Fruit fly (Drosophila melanogaster) whole organism, embryonic: Measurements from ENCODE around the gene RpL37A.

ENCODE experiments used
- Adf1 ChIP-seq: fragments of 200-800 bp; sonication (Bioruptor generic); IDR thresholded peaks from 2 replicates; pipeline ENCODE4 v1.3.6; 2022; ENCODE audit warnings: missing biosample characterization, missing genetic modification characterization
- CG10979 ChIP-seq: fragments of 200-800 bp; sonication (Bioruptor generic); optimal IDR thresholded peaks from 2 replicates; lab custom pipeline; 2018; ENCODE audit warnings: missing biosample characterization, mild to moderate bottlenecking, missing genetic modification characterization, moderate library complexity
- CG11247 ChIP-seq: fragments of 200-800 bp; sonication (Bioruptor generic); IDR thresholded peaks from 2 replicates; pipeline ENCODE4 v1.3.6; 2022; ENCODE audit warnings: missing biosample characterization, missing genetic modification characterization
- CG11456 ChIP-seq: fragments of 200-800 bp; sonication (Bioruptor generic); IDR thresholded peaks from 3 replicates; pipeline ENCODE4 v1.3.6; 2022; ENCODE audit warnings: missing biosample characterization, missing genetic modification characterization
- CG11560 ChIP-seq: fragments of 200-800 bp; sonication (Bioruptor generic); IDR thresholded peaks from 3 replicates; pipeline ENCODE4 v1.3.6; 2022; ENCODE audit warnings: missing biosample characterization, missing genetic modification characterization
- CG12391 ChIP-seq: fragments of 200-800 bp; sonication (Bioruptor generic); optimal IDR thresholded peaks from 3 replicates; lab custom pipeline; 2018; ENCODE audit warnings: missing biosample characterization, mild to moderate bottlenecking, missing genetic modification characterization, moderate library complexity
- CG15514 ChIP-seq: fragments of 200-800 bp; sonication (Bioruptor generic); optimal IDR thresholded peaks from 3 replicates; lab custom pipeline; 2017; ENCODE audit warnings: missing biosample characterization, missing genetic modification characterization, mild to moderate bottlenecking, moderate library complexity, missing genetic modification reagents
- CG16813 ChIP-seq: fragments of 200-800 bp; sonication (Bioruptor generic); IDR thresholded peaks from 3 replicates; pipeline ENCODE4 v1.3.6; 2022; ENCODE audit warnings: missing biosample characterization, missing genetic modification characterization; ENCODE audit not compliant: partially characterized antibody
- CG17612 ChIP-seq: fragments of 200-800 bp; sonication (Bioruptor generic); IDR thresholded peaks from 2 replicates; pipeline ENCODE4 v1.3.6; 2022; ENCODE audit warnings: missing biosample characterization, missing genetic modification characterization
- CG2116 ChIP-seq: fragments of 200-800 bp; sonication (Bioruptor generic); optimal IDR thresholded peaks from 3 replicates; lab custom pipeline; 2018; ENCODE audit warnings: missing biosample characterization, mild to moderate bottlenecking, missing genetic modification characterization
- CG2120 ChIP-seq: fragments of 200-800 bp; sonication (Bioruptor generic); optimal IDR thresholded peaks from 3 replicates; lab custom pipeline; 2016; ENCODE audit warnings: missing biosample characterization, missing genetic modification characterization
- CG31365 ChIP-seq: fragments of 200-800 bp; sonication (Bioruptor generic); optimal IDR thresholded peaks from 2 replicates; lab custom pipeline; 2018; ENCODE audit warnings: missing biosample characterization, mild to moderate bottlenecking, missing genetic modification characterization
- CG3407 ChIP-seq: fragments of 200-800 bp; sonication (Bioruptor generic); optimal IDR thresholded peaks from 2 replicates; lab custom pipeline; 2018; ENCODE audit warnings: missing biosample characterization, mild to moderate bottlenecking, missing genetic modification characterization
- CG3995 ChIP-seq: fragments of 200-800 bp; sonication (Bioruptor generic); optimal IDR thresholded peaks from 3 replicates; lab custom pipeline; 2016; ENCODE audit warnings: missing biosample characterization, missing genetic modification characterization
- CG4360 ChIP-seq: fragments of 200-800 bp; sonication (Bioruptor generic); IDR thresholded peaks from 2 replicates; pipeline ENCODE4 v1.3.6; 2022; ENCODE audit warnings: missing biosample characterization, missing genetic modification characterization
- CG4820 ChIP-seq: fragments of 200-800 bp; sonication (Bioruptor generic); optimal IDR thresholded peaks from 3 replicates; lab custom pipeline; 2016; ENCODE audit warnings: missing biosample characterization, missing genetic modification characterization
- CG6272 ChIP-seq: fragments of 200-800 bp; sonication (Bioruptor generic); IDR thresholded peaks from 2 replicates; pipeline ENCODE4 v1.3.6; 2022; ENCODE audit warnings: missing biosample characterization, missing genetic modification characterization
- CG6683 ChIP-seq: fragments of 200-800 bp; sonication (Bioruptor generic); optimal IDR thresholded peaks from 2 replicates; lab custom pipeline; 2017; ENCODE audit warnings: missing biosample characterization, mild to moderate bottlenecking, missing genetic modification characterization, missing genetic modification reagents
- CG6813 ChIP-seq: fragments of 200-800 bp; sonication (Bioruptor generic); optimal IDR thresholded peaks from 2 replicates; lab custom pipeline; 2017; ENCODE audit warnings: missing biosample characterization, missing genetic modification characterization, mild to moderate bottlenecking, moderate library complexity, missing genetic modification reagents
- Camta ChIP-seq: fragments of 200-800 bp; sonication (Bioruptor generic); optimal IDR thresholded peaks from 2 replicates; lab custom pipeline; 2016; ENCODE audit warnings: missing biosample characterization, missing genetic modification characterization
- Dbx ChIP-seq: fragments of 200-800 bp; sonication (Bioruptor generic); IDR thresholded peaks from 3 replicates; pipeline ENCODE4 v1.3.6; 2022; ENCODE audit warnings: missing biosample characterization, missing genetic modification characterization
- Doc2 ChIP-seq: fragments of 200-800 bp; sonication (Bioruptor generic); IDR thresholded peaks from 2 replicates; pipeline ENCODE4 v1.3.6; 2022; ENCODE audit warnings: missing biosample characterization, missing genetic modification characterization
- Doc3 ChIP-seq: fragments of 200-800 bp; sonication (Bioruptor generic); IDR thresholded peaks from 3 replicates; pipeline ENCODE4 v1.3.6; 2022; ENCODE audit warnings: missing biosample characterization, missing genetic modification characterization; ENCODE audit not compliant: partially characterized antibody
- Eip74EF ChIP-seq, 2 experiments: fragments of 200-800 bp in 1 of 2; fragments of >200 bp in 1 of 2; sonication (Bioruptor generic) in 1 of 2; optimal IDR thresholded peaks; 2 replicates each; lab custom pipeline; 2017 to 2019; ENCODE audit warnings: missing biosample characterization in 2 of 2, missing genetic modification characterization in 2 of 2, mild to moderate bottlenecking in 1 of 2, moderate library complexity in 1 of 2
- Gsc ChIP-seq: fragments of 200-800 bp; sonication (Bioruptor generic); IDR thresholded peaks from 2 replicates; pipeline ENCODE4 v1.3.6; 2022; ENCODE audit warnings: missing biosample characterization, missing genetic modification characterization
- HmgD ChIP-seq: fragments of 200-800 bp; sonication (Bioruptor generic); optimal IDR thresholded peaks from 3 replicates; lab custom pipeline; 2016; ENCODE audit warnings: missing biosample characterization, missing genetic modification characterization
- Jarid2 ChIP-seq: fragments of 200-800 bp; sonication (Bioruptor generic); optimal IDR thresholded peaks from 3 replicates; lab custom pipeline; 2017; ENCODE audit warnings: mild to moderate bottlenecking, missing biosample characterization, missing genetic modification reagents, missing genetic modification characterization
- Lpt ChIP-seq: fragments of >200 bp; optimal IDR thresholded peaks from 2 replicates; lab custom pipeline; 2018; ENCODE audit warnings: missing biosample characterization, missing genetic modification characterization
- Ssrp ChIP-seq: fragments of 200-800 bp; sonication (Bioruptor generic); optimal IDR thresholded peaks from 2 replicates; lab custom pipeline; 2018; ENCODE audit warnings: missing biosample characterization, mild to moderate bottlenecking, missing genetic modification characterization, moderate library complexity
- Taf1 ChIP-seq: fragments of 200-800 bp; sonication (Bioruptor generic); IDR thresholded peaks from 2 replicates; pipeline ENCODE4 v1.3.6; 2022; ENCODE audit warnings: missing biosample characterization, missing genetic modification characterization
- ash1 ChIP-seq: fragments of 200-800 bp; sonication (Bioruptor generic); optimal IDR thresholded peaks from 2 replicates; lab custom pipeline; 2018; ENCODE audit warnings: missing biosample characterization, mild to moderate bottlenecking, missing genetic modification characterization
- bab2 ChIP-seq: fragments of 200-800 bp; sonication (Bioruptor generic); optimal IDR thresholded peaks from 2 replicates; lab custom pipeline; 2016; ENCODE audit warnings: missing biosample characterization, missing genetic modification characterization
- bcd ChIP-seq: fragments of 200-800 bp; sonication (Bioruptor generic); optimal IDR thresholded peaks from 2 replicates; lab custom pipeline; 2017; ENCODE audit warnings: missing biosample characterization, mild to moderate bottlenecking, missing genetic modification characterization
- br ChIP-seq: fragments of >200 bp; optimal IDR thresholded peaks from 2 replicates; lab custom pipeline; 2017
- bsh ChIP-seq, 2 experiments: fragments of 200-800 bp; sonication (Bioruptor generic); optimal IDR thresholded peaks; 2 replicates each; lab custom pipeline; 2017 to 2018; ENCODE audit warnings: mild to moderate bottlenecking in 2 of 2, missing biosample characterization in 2 of 2, missing genetic modification characterization in 2 of 2, moderate library complexity in 1 of 2
- esg ChIP-seq: fragments of 200-800 bp; sonication (Bioruptor generic); conservative IDR thresholded peaks from 2 replicates; pipeline ENCODE4 v1.3.6; 2022; ENCODE audit warnings: missing biosample characterization, missing genetic modification characterization
- exex ChIP-seq: fragments of 200-800 bp; sonication (Bioruptor generic); optimal IDR thresholded peaks from 4 replicates; lab custom pipeline; 2018; ENCODE audit warnings: missing biosample characterization, mild to moderate bottlenecking, missing genetic modification characterization, moderate library complexity
- ham ChIP-seq: fragments of 200-800 bp; sonication (Bioruptor generic); IDR thresholded peaks from 2 replicates; pipeline ENCODE4 v1.3.6; 2022; ENCODE audit warnings: missing biosample characterization, missing genetic modification characterization
- insv ChIP-seq, 2 experiments: fragments of 200-800 bp; sonication (Bioruptor generic); optimal IDR thresholded peaks; 3 replicates each; lab custom pipeline; 2016 to 2018; ENCODE audit warnings: missing biosample characterization in 2 of 2, missing genetic modification characterization in 2 of 2
- kay ChIP-seq: fragments of 200-800 bp; sonication (Bioruptor generic); optimal IDR thresholded peaks from 2 replicates; lab custom pipeline; 2016; ENCODE audit warnings: missing biosample characterization, missing genetic modification characterization
- lab ChIP-seq: fragments of 200-800 bp; sonication (Bioruptor generic); optimal IDR thresholded peaks from 3 replicates; lab custom pipeline; 2017; ENCODE audit warnings: missing biosample characterization, missing genetic modification characterization, mild to moderate bottlenecking, moderate library complexity, missing genetic modification reagents
- lmd ChIP-seq: fragments of 200-800 bp; sonication (Bioruptor generic); IDR thresholded peaks from 2 replicates; pipeline ENCODE4 v1.3.6; 2022; ENCODE audit warnings: missing biosample characterization, missing genetic modification characterization
- maf-S ChIP-seq: fragments of 200-800 bp; sonication (Bioruptor generic); optimal IDR thresholded peaks from 2 replicates; lab custom pipeline; 2016; ENCODE audit warnings: missing biosample characterization, missing genetic modification characterization
- pho ChIP-seq: fragments of 200-800 bp; sonication (Bioruptor generic); optimal IDR thresholded peaks from 2 replicates; lab custom pipeline; 2016; ENCODE audit warnings: missing biosample characterization, missing genetic modification characterization
- psq ChIP-seq: fragments of 200-800 bp; sonication (Bioruptor generic); optimal IDR thresholded peaks from 2 replicates; lab custom pipeline; 2017; ENCODE audit warnings: missing biosample characterization, missing genetic modification characterization
- run ChIP-seq: fragments of 200-800 bp; sonication (Bioruptor generic); optimal IDR thresholded peaks from 3 replicates; lab custom pipeline; 2018; ENCODE audit warnings: missing biosample characterization, mild to moderate bottlenecking, missing genetic modification characterization
- sim ChIP-seq: fragments of 200-800 bp; sonication (Bioruptor generic); IDR thresholded peaks from 2 replicates; pipeline ENCODE4 v1.3.6; 2022; ENCODE audit warnings: missing biosample characterization, missing genetic modification characterization
- tll ChIP-seq, 2 experiments: fragments of 200-800 bp in 1 of 2; fragments of >200 bp in 1 of 2; sonication (Bioruptor generic) in 1 of 2; optimal IDR thresholded peaks; 2 replicates each; lab custom pipeline; 2017 to 2019; ENCODE audit warnings: missing biosample characterization in 2 of 2, missing genetic modification characterization in 2 of 2, mild to moderate bottlenecking in 1 of 2, moderate library complexity in 1 of 2
- wek ChIP-seq: fragments of 200-800 bp; sonication (Bioruptor generic); optimal IDR thresholded peaks from 3 replicates; lab custom pipeline; 2018; ENCODE audit warnings: missing biosample characterization, mild to moderate bottlenecking, missing genetic modification characterization, moderate library complexity

RpL37A gene

dm6 chr2L:5070797-5071579 is at the start of gene RpL37A (continued):
- TF ChIP-seq CG11456 (GFP tag; lab: Robert Waterston, UW), result peak; percentile 86
- peak; percentile 86 for TF ChIP-seq CG2116
- TF ChIP-seq sim (GFP tag; lab: Robert Waterston, UW), result peak; percentile 55
- TF ChIP-seq CG6813 (GFP tag; lab: Kevin White, UChicago), result peak; percentile 87
- no peak for TF ChIP-seq kay (GFP tag; lab: Kevin White, UChicago)
- peak; percentile 83 for TF ChIP-seq pho (GFP tag; lab: Kevin White, UChicago)
- no peak for TF ChIP-seq esg (GFP tag; lab: Robert Waterston, UW)
- TF ChIP-seq CG17612 (GFP tag; lab: Robert Waterston, UW), result no peak; the same call in 1 of the 2 replicates
- TF ChIP-seq tll (GFP tag; optimal IDR thresholded peaks at IDR 0.05; lab: Kevin White, UChicago), result no peak
- TF ChIP-seq CG11247, result peak; percentile 74
- peak; percentile 64 for TF ChIP-seq CG6683
- peak; percentile 47 for TF ChIP-seq Adf1
- TF ChIP-seq Dbx (GFP tag; lab: Robert Waterston, UW), result peak; percentile 86
- peak; percentile 65 for TF ChIP-seq HmgD
- TF ChIP-seq CG6272 (GFP tag; lab: Robert Waterston, UW), result no peak
- TF ChIP-seq lab (GFP tag; lab: Kevin White, UChicago), result peak; percentile 94
- peak; percentile 56 for TF ChIP-seq run
- peak in 1 of 2 experiments; percentile 71 for TF ChIP-seq bsh (GFP tag; optimal IDR thresholded peaks at IDR 0.05; lab: Kevin White, UChicago)
- TF ChIP-seq insv (GFP tag; optimal IDR thresholded peaks at IDR 0.05; lab: Kevin White, UChicago), result peak in 1 of 2 experiments; percentile 73
- no peak for TF ChIP-seq Lpt (GFP tag; lab: Kevin White, UChicago)
- peak; percentile 76 for TF ChIP-seq maf-S (GFP tag; lab: Kevin White, UChicago)
- TF ChIP-seq Camta, result peak; percentile 86
- TF ChIP-seq Gsc (GFP tag; lab: Robert Waterston, UW), result no peak
- TF ChIP-seq exex, result peak; percentile 54
- TF ChIP-seq CG4820 (GFP tag; lab: Kevin White, UChicago), result peak; percentile 53
- peak; percentile 63 for TF ChIP-seq CG12391
- TF ChIP-seq CG15514 (GFP tag; lab: Kevin White, UChicago), result peak; percentile 91
- TF ChIP-seq ham (GFP tag; lab: Robert Waterston, UW), result 0 out of 2 replicates have a peak, but pooled peaks have one; percentile 21
- TF ChIP-seq Doc2 (GFP tag; lab: Robert Waterston, UW), result no peak
- TF ChIP-seq CG3995, result peak; percentile 64
- peak; percentile 23 for TF ChIP-seq bab2 (GFP tag; lab: Kevin White, UChicago)
- peak; percentile 30 for TF ChIP-seq psq (GFP tag; lab: Kevin White, UChicago)
- TF ChIP-seq CG16813, result no peak
- peak; percentile 79 for TF ChIP-seq CG31365 (tag; lab: Kevin White, UChicago)
- TF ChIP-seq CG10979 (tag; lab: Kevin White, UChicago), result peak; percentile 69
- no peak; the same call in 2 of the 3 replicates for TF ChIP-seq CG11560 (tag; lab: Robert Waterston, UW)
- TF ChIP-seq bcd (GFP tag; lab: Kevin White, UChicago), result peak; percentile 90
- peak; percentile 53 for TF ChIP-seq CG2120
- peak; percentile 55 for TF ChIP-seq Ssrp
- TF ChIP-seq ash1 (GFP tag; lab: Kevin White, UChicago), result peak; percentile 74
- TF ChIP-seq CG4360 (GFP tag; lab: Robert Waterston, UW), result no peak
- TF ChIP-seq wek (GFP tag; lab: Kevin White, UChicago), result peak; percentile 79
- TF ChIP-seq Eip74EF (GFP tag; optimal IDR thresholded peaks at IDR 0.05; lab: Kevin White, UChicago), result peak in 1 of 2 experiments; percentile 77
- peak; percentile 80 for TF ChIP-seq Jarid2 (GFP tag; lab: Kevin White, UChicago)
- TF ChIP-seq CG3407 (GFP tag; lab: Kevin White, UChicago), result peak; percentile 69
- TF ChIP-seq br (lab: Kevin White, UChicago), result no peak
- TF ChIP-seq lmd (GFP tag; lab: Robert Waterston, UW), result no peak
- no peak for TF ChIP-seq Taf1
- no peak for TF ChIP-seq Doc3 (GFP tag; lab: Robert Waterston, UW)
